Worm (Caenorhabditis elegans) whole organism, L4/young adult: ENCODE data around the gene msp-50.

Source experiments
- W03F9.2 ChIP-seq: fragments of 150-350 bp; optimal IDR thresholded peaks from 2 replicates; lab custom pipeline; 2014; ENCODE audit warnings: missing biosample characterization, missing genetic modification characterization
- dao-5 ChIP-seq: sonication (generic microtip); optimal IDR thresholded peaks from 2 replicates; lab custom pipeline; 2016; ENCODE audit warnings: missing genotype, missing genetic modification characterization, moderate library complexity, missing compliant biosample characterization
- him-1 ChIP-seq: sonication (generic microtip); optimal IDR thresholded peaks from 2 replicates; lab custom pipeline; 2016; ENCODE audit warnings: missing genotype, missing genetic modification reagents, missing genetic modification characterization, missing compliant biosample characterization

- TF ChIP-seq him-1 (tag; lab: Kevin White, UChicago): no peak
- TF ChIP-seq W03F9.2 (tag; lab: Kevin White, UChicago): no peak
- no peak for TF ChIP-seq dao-5 (tag; lab: Kevin White, UChicago)
Observed at ce11 chrII:5186870-5187269, 12.7 kb upstream of the msp-50 start.
